Worm (Caenorhabditis elegans) whole organism, L3 larva: Measurements from ENCODE around the gene dhrr-1.

Experiments used
- ama-1 ChIP-seq: fragments of 150-350 bp; optimal IDR thresholded peaks from 2 replicates; lab custom pipeline; 2018
- unc-62 ChIP-seq: fragments of 150-350 bp; sonication (generic microtip); optimal IDR thresholded peaks from 4 replicates; lab custom pipeline; 2014; ENCODE audit warnings: missing biosample characterization, missing genetic modification reagents, missing genetic modification characterization

- TF ChIP-seq ama-1 (lab: Kevin White, UChicago) (no peak), unc-62 (GFP tag; lab: Kevin White, UChicago) (no peak)
These were observed 31.0 kb upstream of the dhrr-1 start, which contains the start of gene trxr-2 for ce11 chrIII:8913469-8913868.
